Worm (Caenorhabditis elegans): ENCODE results near the gene nas-33.

DNA sequence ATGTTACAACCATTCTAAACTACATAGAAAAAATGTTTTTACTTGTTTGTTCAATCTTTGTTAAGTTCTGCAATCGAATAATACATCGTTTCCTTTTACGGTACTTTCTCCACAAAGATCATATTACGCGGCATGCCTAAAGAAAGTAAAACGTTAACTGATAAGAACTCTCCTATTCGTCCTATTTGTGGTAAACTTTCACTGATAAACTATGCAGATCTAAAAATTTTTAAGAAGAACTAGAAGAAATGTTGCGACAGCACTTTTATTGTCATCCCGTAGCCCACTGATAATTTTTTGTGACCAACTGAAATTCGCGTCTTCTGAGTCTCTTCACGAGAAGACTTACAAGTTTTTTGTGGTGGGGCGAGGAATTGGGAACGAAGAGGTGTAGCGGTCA lies 27.9 kb downstream of the nas-33 start:
- no peak for TF ChIP-seq dao-5 (tag; optimal IDR thresholded peaks at IDR 0.05)
- TF ChIP-seq W03F9.2 (tag; optimal IDR thresholded peaks at IDR 0.05): no peak
- TF ChIP-seq him-1 (tag; optimal IDR thresholded peaks at IDR 0.05): no peak
